Fruit fly (Drosophila melanogaster) whole organism, embryonic: ENCODE results near the gene CG33307.

Experiments
- Atf6 ChIP-seq: fragments of 200-800 bp; sonication (Bioruptor generic); IDR thresholded peaks from 2 replicates; pipeline ENCODE4 v1.3.6; 2022; ENCODE audit warnings: missing biosample characterization, missing genetic modification characterization
- BEAF-32 ChIP-seq: fragments of 200-800 bp; sonication (Bioruptor generic); optimal IDR thresholded peaks from 3 replicates; lab custom pipeline; 2017; ENCODE audit warnings: missing biosample characterization, missing genetic modification characterization, mild to moderate bottlenecking, moderate library complexity, missing genetic modification reagents
- CG10366 ChIP-seq: fragments of 200-800 bp; sonication (Bioruptor generic); IDR thresholded peaks from 2 replicates; pipeline ENCODE4 v1.3.6; 2022; ENCODE audit warnings: missing biosample characterization, missing genetic modification characterization
- CG10431 ChIP-seq: fragments of 200-800 bp; sonication (Bioruptor generic); optimal IDR thresholded peaks from 3 replicates; lab custom pipeline; 2018; ENCODE audit warnings: missing biosample characterization, mild to moderate bottlenecking, missing genetic modification characterization
- CG10565 ChIP-seq: fragments of 200-800 bp; sonication (Bioruptor generic); optimal IDR thresholded peaks from 3 replicates; lab custom pipeline; 2016; ENCODE audit warnings: missing biosample characterization, mild to moderate bottlenecking, missing genetic modification characterization
- CG11456 ChIP-seq: fragments of 200-800 bp; sonication (Bioruptor generic); IDR thresholded peaks from 3 replicates; pipeline ENCODE4 v1.3.6; 2022; ENCODE audit warnings: missing biosample characterization, missing genetic modification characterization
- CG13424 ChIP-seq: fragments of 200-800 bp; sonication (Bioruptor generic); optimal IDR thresholded peaks from 2 replicates; lab custom pipeline; 2019; ENCODE audit warnings: missing biosample characterization, mild to moderate bottlenecking, missing genetic modification characterization, moderate library complexity
- CG13775 ChIP-seq: fragments of 200-800 bp; sonication (Bioruptor generic); optimal IDR thresholded peaks from 3 replicates; lab custom pipeline; 2017; ENCODE audit warnings: missing biosample characterization, mild to moderate bottlenecking, missing genetic modification characterization
- CG14014 ChIP-seq: fragments of 200-800 bp; sonication (Bioruptor generic); IDR thresholded peaks from 2 replicates; pipeline ENCODE4 v1.3.6; 2022; ENCODE audit warnings: missing biosample characterization, missing genetic modification characterization
- CG14441 ChIP-seq: fragments of 200-800 bp; sonication (Bioruptor generic); IDR thresholded peaks from 2 replicates; pipeline ENCODE4 v1.3.6; 2022; ENCODE audit warnings: missing biosample characterization, missing genetic modification characterization
- CG15073 ChIP-seq: fragments of 200-800 bp; sonication (Bioruptor generic); optimal IDR thresholded peaks from 2 replicates; lab custom pipeline; 2016; ENCODE audit warnings: missing biosample characterization, missing genetic modification characterization
- CG16815 ChIP-seq: fragments of 200-800 bp; sonication (Bioruptor generic); optimal IDR thresholded peaks from 3 replicates; lab custom pipeline; 2017; ENCODE audit warnings: missing biosample characterization, mild to moderate bottlenecking, missing genetic modification characterization
- CG17186 ChIP-seq: fragments of 200-800 bp; sonication (Bioruptor generic); optimal IDR thresholded peaks from 3 replicates; lab custom pipeline; 2017; ENCODE audit warnings: missing biosample characterization, missing genetic modification reagents, missing genetic modification characterization
- CG17612 ChIP-seq: fragments of 200-800 bp; sonication (Bioruptor generic); IDR thresholded peaks from 2 replicates; pipeline ENCODE4 v1.3.6; 2022; ENCODE audit warnings: missing biosample characterization, missing genetic modification characterization
- CG18599 ChIP-seq: fragments of 200-800 bp; sonication (Bioruptor generic); optimal IDR thresholded peaks from 3 replicates; lab custom pipeline; 2017; ENCODE audit warnings: missing biosample characterization, missing genetic modification characterization, mild to moderate bottlenecking, moderate library complexity, missing genetic modification reagents
- CG2199 ChIP-seq: fragments of 200-800 bp; sonication (Bioruptor generic); IDR thresholded peaks from 3 replicates; pipeline ENCODE4 v1.3.6; 2022; ENCODE audit warnings: missing biosample characterization, missing genetic modification characterization
- CG2202 ChIP-seq: fragments of 200-800 bp; sonication (Bioruptor generic); optimal IDR thresholded peaks from 2 replicates; lab custom pipeline; 2018; ENCODE audit warnings: missing biosample characterization, mild to moderate bottlenecking, missing genetic modification characterization
- CG30020 ChIP-seq: fragments of 200-800 bp; optimal IDR thresholded peaks from 2 replicates; lab custom pipeline; 2019; ENCODE audit warnings: missing biosample characterization, mild to moderate bottlenecking, missing genetic modification characterization, moderate library complexity
- CG31441 ChIP-seq: fragments of 200-800 bp; sonication (Bioruptor generic); IDR thresholded peaks from 2 replicates; pipeline ENCODE4 v1.3.6; 2022; ENCODE audit warnings: missing biosample characterization, missing genetic modification characterization
- CG32767 ChIP-seq: fragments of 200-800 bp; sonication (Bioruptor generic); IDR thresholded peaks from 2 replicates; pipeline ENCODE4 v1.3.6; 2022; ENCODE audit warnings: missing biosample characterization, missing genetic modification characterization
- CG4820 ChIP-seq: fragments of 200-800 bp; sonication (Bioruptor generic); optimal IDR thresholded peaks from 3 replicates; lab custom pipeline; 2016; ENCODE audit warnings: missing biosample characterization, missing genetic modification characterization
- CG6175 ChIP-seq: fragments of 200-800 bp; sonication (Bioruptor generic); IDR thresholded peaks from 3 replicates; pipeline ENCODE4 v1.3.6; 2022; ENCODE audit warnings: missing biosample characterization, missing genetic modification characterization
- CG7357 ChIP-seq: fragments of 200-800 bp; sonication (Bioruptor generic); IDR thresholded peaks from 3 replicates; pipeline ENCODE4 v1.3.6; 2022; ENCODE audit warnings: missing biosample characterization, missing genetic modification characterization
- CG9215 ChIP-seq: fragments of 200-800 bp; sonication (Bioruptor generic); IDR thresholded peaks from 2 replicates; pipeline ENCODE4 v1.3.6; 2022; ENCODE audit warnings: missing biosample characterization, missing genetic modification characterization
- D ChIP-seq, 2 experiments: fragments of 200-800 bp in 1 of 2; fragments of >200 bp in 1 of 2; sonication (Bioruptor generic) in 1 of 2; optimal IDR thresholded peaks; 2 replicates in 1 of 2; 3 replicates in 1 of 2; lab custom pipeline; 2017; ENCODE audit warnings: mild to moderate bottlenecking in 1 of 2, missing biosample characterization in 1 of 2, missing genetic modification characterization in 1 of 2, missing genetic modification reagents in 1 of 2
- Dbx ChIP-seq: fragments of 200-800 bp; sonication (Bioruptor generic); IDR thresholded peaks from 3 replicates; pipeline ENCODE4 v1.3.6; 2022; ENCODE audit warnings: missing biosample characterization, missing genetic modification characterization
- Drgx ChIP-seq: fragments of 200-800 bp; sonication (Bioruptor generic); IDR thresholded peaks from 2 replicates; pipeline ENCODE4 v1.3.6; 2022; ENCODE audit warnings: missing biosample characterization, missing genetic modification characterization
- Gsc ChIP-seq: fragments of 200-800 bp; sonication (Bioruptor generic); IDR thresholded peaks from 2 replicates; pipeline ENCODE4 v1.3.6; 2022; ENCODE audit warnings: missing biosample characterization, missing genetic modification characterization
- Gug ChIP-seq: fragments of 200-800 bp; sonication (Bioruptor generic); IDR thresholded peaks from 4 replicates; pipeline ENCODE4 v1.3.6; 2022; ENCODE audit warnings: missing biosample characterization, missing genetic modification characterization
- Hmr ChIP-seq: fragments of 200-800 bp; sonication (Bioruptor generic); optimal IDR thresholded peaks from 3 replicates; lab custom pipeline; 2017; ENCODE audit warnings: mild to moderate bottlenecking, missing biosample characterization, missing genetic modification reagents, missing genetic modification characterization
- Opbp ChIP-seq: fragments of 200-800 bp; sonication (Bioruptor generic); IDR thresholded peaks from 3 replicates; pipeline ENCODE4 v1.3.6; 2022; ENCODE audit warnings: missing biosample characterization, missing genetic modification characterization; ENCODE audit not compliant: partially characterized antibody
- PHDP ChIP-seq: fragments of 200-800 bp; sonication (Bioruptor generic); optimal IDR thresholded peaks from 3 replicates; lab custom pipeline; 2018; ENCODE audit warnings: missing biosample characterization, mild to moderate bottlenecking, missing genetic modification characterization, moderate library complexity
- Pdp1 ChIP-seq, 2 experiments: fragments of 200-800 bp; sonication (Bioruptor generic); optimal IDR thresholded peaks; 3 replicates each; lab custom pipeline; 2016; ENCODE audit warnings: missing biosample characterization in 2 of 2, missing genetic modification characterization in 2 of 2, mild to moderate bottlenecking in 1 of 2, moderate library complexity in 1 of 2
- Sox102F ChIP-seq: fragments of 200-800 bp; sonication (Bioruptor generic); optimal IDR thresholded peaks from 2 replicates; lab custom pipeline; 2018; ENCODE audit warnings: missing biosample characterization, mild to moderate bottlenecking, missing genetic modification characterization, moderate library complexity
- ap ChIP-seq: fragments of 200-800 bp; sonication (Bioruptor generic); IDR thresholded peaks from 2 replicates; pipeline ENCODE4 v1.3.6; 2022; ENCODE audit warnings: missing biosample characterization, missing genetic modification characterization
- chif ChIP-seq, 2 experiments: fragments of 200-800 bp; sonication (Bioruptor generic); optimal IDR thresholded peaks; 3 replicates each; lab custom pipeline; 2016; ENCODE audit warnings: missing biosample characterization in 2 of 2, missing genetic modification characterization in 2 of 2
- dati ChIP-seq: fragments of 200-800 bp; sonication (Bioruptor generic); IDR thresholded peaks from 2 replicates; pipeline ENCODE4 v1.3.6; 2022; ENCODE audit warnings: missing biosample characterization, missing genetic modification characterization
- disco-r ChIP-seq: fragments of 200-800 bp; sonication (Bioruptor generic); optimal IDR thresholded peaks from 2 replicates; lab custom pipeline; 2016; ENCODE audit warnings: missing biosample characterization, missing genetic modification characterization
- exex ChIP-seq: fragments of 200-800 bp; sonication (Bioruptor generic); optimal IDR thresholded peaks from 4 replicates; lab custom pipeline; 2018; ENCODE audit warnings: missing biosample characterization, mild to moderate bottlenecking, missing genetic modification characterization, moderate library complexity
- fd3F ChIP-seq: fragments of 200-800 bp; sonication (Bioruptor generic); optimal IDR thresholded peaks from 2 replicates; lab custom pipeline; 2018; ENCODE audit warnings: missing biosample characterization, mild to moderate bottlenecking, missing genetic modification characterization, moderate library complexity
- nerfin-2 ChIP-seq: fragments of 200-800 bp; sonication (Bioruptor generic); IDR thresholded peaks from 2 replicates; pipeline ENCODE4 v1.3.6; 2022; ENCODE audit warnings: missing biosample characterization, missing genetic modification characterization; ENCODE audit not compliant: partially characterized antibody
- otp ChIP-seq: fragments of 200-800 bp; sonication (Bioruptor generic); IDR thresholded peaks from 3 replicates; pipeline ENCODE4, ENCODE4 v1.3.6; 2022; ENCODE audit warnings: missing biosample characterization, missing genetic modification characterization
- phol ChIP-seq: fragments of 200-800 bp; sonication (Bioruptor generic); optimal IDR thresholded peaks from 3 replicates; lab custom pipeline; 2018; ENCODE audit warnings: missing biosample characterization, mild to moderate bottlenecking, missing genetic modification characterization, moderate library complexity
- repo ChIP-seq: fragments of 200-800 bp; sonication (Bioruptor generic); optimal IDR thresholded peaks from 2 replicates; lab custom pipeline; 2016; ENCODE audit warnings: missing biosample characterization, missing genetic modification characterization
- stwl ChIP-seq: fragments of 200-800 bp; sonication (Bioruptor generic); optimal IDR thresholded peaks from 3 replicates; lab custom pipeline; 2018; ENCODE audit warnings: missing biosample characterization, mild to moderate bottlenecking, missing genetic modification characterization, moderate library complexity
- tap ChIP-seq: fragments of 200-800 bp; optimal IDR thresholded peaks from 3 replicates; lab custom pipeline; 2019; ENCODE audit warnings: missing biosample characterization, mild to moderate bottlenecking, missing genetic modification characterization, moderate library complexity
- ttk ChIP-seq: fragments of 200-800 bp; sonication (Bioruptor generic); IDR thresholded peaks from 2 replicates; pipeline ENCODE4 v2.1.2; 2022; ENCODE audit warnings: missing biosample characterization, missing genetic modification characterization
- wdn ChIP-seq: fragments of 200-800 bp; sonication (Bioruptor generic); IDR thresholded peaks from 2 replicates; pipeline ENCODE4 v1.3.6; 2022; ENCODE audit warnings: missing biosample characterization, missing genetic modification characterization

Gene CG33307

dm6 chr2L:13835002-13835910 lies 6.1 kb downstream of the CG33307 start, which contains the start of the genes mRpS23 and CenG1A (continued):
- peak; percentile 100 for TF ChIP-seq CG11456 (GFP tag; lab: Robert Waterston, UW)
- TF ChIP-seq ap (GFP tag; lab: Robert Waterston, UW), result peak; percentile 100
- TF ChIP-seq stwl (tag; lab: Kevin White, UChicago), result peak; percentile 94
- TF ChIP-seq BEAF-32 (GFP tag; lab: Kevin White, UChicago), result peak; percentile 92
- TF ChIP-seq CG18599 (GFP tag; lab: Kevin White, UChicago), result peak; percentile 100
- peak; percentile 66; the same call in 1 of the 2 replicates for TF ChIP-seq nerfin-2 (GFP tag; lab: Robert Waterston, UW)
- peak; percentile 99 for TF ChIP-seq disco-r (GFP tag; lab: Kevin White, UChicago)
- TF ChIP-seq CG13775 (GFP tag; lab: Kevin White, UChicago), result peak; percentile 99
- peak; percentile 100 for TF ChIP-seq Gug (GFP tag; lab: Robert Waterston, UW)
- peak; percentile 99 for TF ChIP-seq CG17612 (GFP tag; lab: Robert Waterston, UW)
- TF ChIP-seq Sox102F, result peak; percentile 100
- TF ChIP-seq CG13424 (tag; lab: Kevin White, UChicago), result peak; percentile 100
- peak; percentile 100 for TF ChIP-seq tap (tag; lab: Kevin White, UChicago)
- TF ChIP-seq wdn (GFP tag; lab: Robert Waterston, UW), result peak; percentile 100
- TF ChIP-seq fd3F, result peak; percentile 100
- peak; percentile 100 for TF ChIP-seq Dbx (GFP tag; lab: Robert Waterston, UW)
- peak; percentile 100 for TF ChIP-seq CG16815
- TF ChIP-seq Drgx (GFP tag; lab: Robert Waterston, UW), result peak; percentile 100
- peak; percentile 98 for TF ChIP-seq CG17186
- TF ChIP-seq CG2199 (GFP tag; lab: Robert Waterston, UW), result peak; percentile 100
- TF ChIP-seq CG10431 (GFP tag; lab: Kevin White, UChicago), result peak; percentile 97
- TF ChIP-seq CG14014, result peak; percentile 100
- TF ChIP-seq ttk (GFP tag; lab: Robert Waterston, UW), result peak; percentile 100
- peak; percentile 100 for TF ChIP-seq Hmr
- peak; percentile 94 for TF ChIP-seq CG15073 (GFP tag; lab: Kevin White, UChicago)
- TF ChIP-seq CG31441, result peak; percentile 99
- peak; percentile 98 for TF ChIP-seq exex (tag; lab: Kevin White, UChicago)
- TF ChIP-seq Pdp1 (GFP tag; optimal IDR thresholded peaks at IDR 0.05; lab: Kevin White, UChicago), result peak; percentile 99 to 100
- TF ChIP-seq D (optimal IDR thresholded peaks at IDR 0.05; lab: Kevin White, UChicago), result no peak
- TF ChIP-seq D (GFP tag; optimal IDR thresholded peaks at IDR 0.05; lab: Kevin White, UChicago), result peak; percentile 99
- peak; percentile 99 for TF ChIP-seq CG2202
- TF ChIP-seq Atf6 (GFP tag; lab: Robert Waterston, UW), result peak; percentile 100
- TF ChIP-seq CG10366 (GFP tag; lab: Robert Waterston, UW), result peak; percentile 100
- TF ChIP-seq CG6175 (GFP tag; lab: Robert Waterston, UW), result peak; percentile 100
- TF ChIP-seq phol (tag; lab: Kevin White, UChicago), result peak; percentile 99
- TF ChIP-seq repo (GFP tag; lab: Kevin White, UChicago), result peak; percentile 99
- TF ChIP-seq Opbp (GFP tag; lab: Robert Waterston, UW), result peak; percentile 63
- TF ChIP-seq PHDP (tag; lab: Kevin White, UChicago), result peak; percentile 100
- TF ChIP-seq chif (GFP tag; optimal IDR thresholded peaks at IDR 0.05; lab: Kevin White, UChicago), result peak; percentile 100
- peak; percentile 92 for TF ChIP-seq CG30020 (tag; lab: Kevin White, UChicago)
- peak; percentile 99 for TF ChIP-seq Gsc
- TF ChIP-seq CG7357 (GFP tag; lab: Robert Waterston, UW), result peak; percentile 99
- peak; percentile 100 for TF ChIP-seq CG32767 (GFP tag; lab: Robert Waterston, UW)
- TF ChIP-seq otp (GFP tag; lab: Robert Waterston, UW), result peak; percentile 100
- TF ChIP-seq CG9215 (GFP tag; lab: Robert Waterston, UW), result peak; percentile 99
- peak; percentile 100 for TF ChIP-seq dati (GFP tag; lab: Robert Waterston, UW)
- TF ChIP-seq CG14441 (GFP tag; lab: Robert Waterston, UW), result peak; percentile 100
- peak; percentile 99 for TF ChIP-seq CG4820
- TF ChIP-seq CG10565, result peak; percentile 99
